Worm (Caenorhabditis elegans) whole organism, mixed stage, embryonic: Measurements from ENCODE around the gene lpr-6.

ENCODE experiments used
- nhr-28 ChIP-seq: fragments of 150-350 bp; optimal IDR thresholded peaks from 2 replicates; lab custom pipeline; 2014; ENCODE audit warnings: missing biosample characterization, missing genetic modification characterization
- pha-4 ChIP-seq: fragments of 150-350 bp; optimal IDR thresholded peaks from 2 replicates; lab custom pipeline; 2018; ENCODE audit warnings: missing biosample characterization, missing genetic modification reagents, missing genetic modification characterization

DNA sequence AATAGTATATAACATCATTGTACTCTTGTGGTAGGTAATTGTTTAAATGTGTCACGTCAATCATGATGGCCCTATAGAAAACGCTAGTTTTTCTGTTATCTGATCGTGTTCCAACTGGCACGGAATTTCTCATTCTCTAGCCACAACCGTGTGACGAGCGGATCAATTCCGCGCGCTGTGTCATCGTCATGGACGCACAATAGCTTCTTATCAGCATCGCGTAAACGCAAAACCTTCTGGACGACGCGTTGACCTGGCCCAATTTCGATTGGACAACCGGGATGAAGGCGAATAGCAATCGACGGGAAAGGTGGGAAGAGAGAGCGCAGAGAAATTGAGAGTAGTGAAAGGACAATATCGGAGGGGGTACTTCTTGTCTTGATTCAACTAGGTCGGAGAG lies 2.8 kb upstream of the lpr-6 start, which contains the start of gene lpr-3:
- TF ChIP-seq pha-4 (tag; lab: Kevin White, UChicago) (no peak), nhr-28 (tag; lab: Kevin White, UChicago) (no peak)
